Worm (Caenorhabditis elegans): ENCODE results near the gene F40F9.10.

The F40F9.10 gene

ce11 chrV:9730743-9731706, 17.6 kb upstream of the F40F9.10 start (continued):
- TF ChIP-seq mec-3 (tag; optimal IDR thresholded peaks at IDR 0.05; ENCODE audit: borderline replicate concordance) (peak; percentile 38), pax-1 (tag; optimal IDR thresholded peaks at IDR 0.05) (no peak), C08G9.2 (tag; optimal IDR thresholded peaks at IDR 0.05) (peak; percentile 74), sox-4 (tag; optimal IDR thresholded peaks at IDR 0.05) (peak; percentile 52), tbx-7 (tag; optimal IDR thresholded peaks at IDR 0.05) (peak; percentile 38), tbx-2 (tag; optimal IDR thresholded peaks at IDR 0.05) (peak; percentile 95), rnt-1 (tag; optimal IDR thresholded peaks at IDR 0.05) (peak; percentile 94), pqm-1 (tag; optimal IDR thresholded peaks at IDR 0.05) (peak; percentile 79), fkh-10 (GFP tag; optimal IDR thresholded peaks at IDR 0.05) (peak; percentile 75), elt-4 (tag; optimal IDR thresholded peaks at IDR 0.05) (no peak), gmeb-2 (tag; optimal IDR thresholded peaks at IDR 0.05) (no peak), pag-3 (tag; optimal IDR thresholded peaks at IDR 0.05; ENCODE audit: borderline replicate concordance) (peak; percentile 55), unc-86 (tag; optimal IDR thresholded peaks at IDR 0.05) (peak; percentile 42), K09A11.1 (tag; optimal IDR thresholded peaks at IDR 0.05; ENCODE audit: insufficient read depth) (peak; percentile 15), ceh-2 (tag; optimal IDR thresholded peaks at IDR 0.05) (peak; percentile 81), C38D4.7 (GFP tag; optimal IDR thresholded peaks at IDR 0.05) (no peak), ceh-22 (tag; optimal IDR thresholded peaks at IDR 0.05) (peak; percentile 75), ceh-45 (GFP tag; IDR thresholded peaks at IDR 0.05) (no peak), ceh-6 (GFP tag; optimal IDR thresholded peaks at IDR 0.05) (peak; percentile 62)

- TF ChIP-seq elt-2 (tag; optimal IDR thresholded peaks at IDR 0.05) (peak; percentile 14), nfya-1 (tag; optimal IDR thresholded peaks at IDR 0.05) (peak; percentile 45), ceh-31 (tag; optimal IDR thresholded peaks at IDR 0.05) (peak; percentile 2), hlh-8 (tag; optimal IDR thresholded peaks at IDR 0.05) (no peak), ceh-18 (tag; optimal IDR thresholded peaks at IDR 0.05) (no peak), hlh-15 (tag; optimal IDR thresholded peaks at IDR 0.05) (no peak)
Measured at ce11 chrV:9729462-9730162, 16.2 kb upstream of the F40F9.10 start, which contains the start of the genes aagr-3 and drap-1. Gene aagr-3 (minus strand): TSS chrV:9729512. Gene drap-1 (plus strand): TSS chrV:9730106.

ce11 chrV:9725719-9726118, 12.3 kb upstream of the F40F9.10 start:
- TF ChIP-seq unc-86 (tag; optimal IDR thresholded peaks at IDR 0.05): no peak
- TF ChIP-seq T23F11.4 (GFP tag; optimal IDR thresholded peaks at IDR 0.05): no peak

ce11 chrV:9724021-9724671, 10.7 kb upstream of the F40F9.10 start, which contains the start of gene slcr-46.3:
Gene slcr-46.3 (minus strand): TSS chrV:9724106.
- no peak for TF ChIP-seq hlh-13 (GFP tag; optimal IDR thresholded peaks at IDR 0.05)
- TF ChIP-seq pat-9 (tag; optimal IDR thresholded peaks at IDR 0.05): no peak
- peak; percentile 77 for TF ChIP-seq pax-1 (tag; optimal IDR thresholded peaks at IDR 0.05)
- TF ChIP-seq ceh-14 (tag; optimal IDR thresholded peaks at IDR 0.05): no peak
- peak; percentile 13 for TF ChIP-seq nfya-1 (tag; optimal IDR thresholded peaks at IDR 0.05)
- peak; percentile 12 for TF ChIP-seq tbx-2 (tag; optimal IDR thresholded peaks at IDR 0.05)
- TF ChIP-seq ceh-34 (tag; optimal IDR thresholded peaks at IDR 0.05): peak; percentile 50
- no peak for TF ChIP-seq odd-2 (tag; optimal IDR thresholded peaks at IDR 0.05)
- TF ChIP-seq eyg-1 (tag; optimal IDR thresholded peaks at IDR 0.05): no peak
- TF ChIP-seq hlh-30 (tag; optimal IDR thresholded peaks at IDR 0.05; ENCODE audit: insufficient read depth): peak; percentile 27
- peak; percentile 36 for TF ChIP-seq ref-2 (tag; optimal IDR thresholded peaks at IDR 0.05)
